Fruit fly (Drosophila melanogaster) ovary, adult (tissue): ENCODE results near the gene Mcad.

Experiments used
- CG17801 ChIP-seq: fragments of 200-800 bp; optimal IDR thresholded peaks from 2 replicates; lab custom pipeline; 2019; ENCODE audit warnings: missing biosample characterization, mild to moderate bottlenecking, missing genetic modification characterization, moderate library complexity; ENCODE audit not compliant: partially characterized antibody

Gene Mcad

DNA sequence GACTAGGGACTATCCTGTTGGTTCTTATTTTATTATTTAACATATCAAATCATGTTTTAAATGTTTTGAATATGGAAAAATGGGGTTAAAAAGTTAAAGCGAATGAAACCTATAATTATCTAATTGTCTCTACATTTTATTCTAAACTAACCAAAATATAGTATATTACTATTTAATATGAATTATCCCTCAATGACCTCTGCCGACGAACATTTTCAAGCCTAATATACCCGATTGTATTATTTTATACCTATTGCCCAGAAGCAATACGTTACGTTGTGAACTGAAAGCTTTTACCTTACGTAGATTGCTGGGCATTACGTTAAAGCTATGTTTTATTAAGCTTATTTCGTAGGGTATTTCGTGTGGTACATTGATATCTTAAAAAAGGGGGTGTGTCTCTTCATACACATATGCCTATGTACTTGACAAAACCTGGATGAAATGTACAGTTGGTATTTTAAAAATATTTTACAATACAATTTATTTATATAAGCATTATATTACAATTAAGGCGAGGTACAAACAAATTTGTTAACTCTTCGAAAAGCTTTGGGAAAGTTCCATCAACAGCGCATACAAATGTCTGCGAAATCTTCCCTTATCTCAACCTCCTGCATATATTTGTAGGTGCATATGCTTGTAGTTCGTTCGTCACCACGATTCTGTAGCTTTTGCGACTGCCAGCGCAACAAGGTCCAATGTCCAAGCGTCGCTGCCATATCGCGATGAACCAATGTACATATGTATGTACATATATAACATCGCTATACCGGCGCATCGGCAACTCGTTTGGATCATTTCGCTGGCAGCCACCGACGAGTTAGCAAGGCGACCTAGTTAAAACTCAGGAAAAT is at the start of gene Mcad:
Mcad (plus strand) TSS at position 790 of the 857 bp plus-strand sequence.
- TF ChIP-seq CG17801 (GFP tag; lab: Kevin White, UChicago) = peak; percentile 88

DNA sequence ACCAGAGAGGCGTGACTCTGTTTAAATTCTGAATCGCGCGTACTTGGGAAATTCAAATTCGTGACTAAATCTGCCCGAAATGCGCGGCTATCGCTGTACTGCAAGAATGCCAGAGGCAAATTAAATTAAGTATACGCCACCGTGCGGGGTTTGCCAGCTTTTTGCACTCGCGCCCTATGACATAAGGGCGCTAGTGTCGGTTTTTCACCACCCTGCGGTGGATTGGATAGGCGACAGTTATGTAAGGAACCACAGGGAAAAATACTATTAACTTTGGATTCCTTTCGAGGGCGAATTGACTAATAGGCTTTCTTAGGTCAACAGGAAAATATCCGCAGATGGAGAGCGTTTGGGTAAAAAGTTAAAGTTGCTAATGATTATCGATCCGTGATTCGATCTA is 23.6 kb upstream of the Mcad start, which contains the start of gene CG44195:
CG44195 (minus strand) TSS at position 101 of the 400 bp plus-strand sequence.
- TF ChIP-seq CG17801 (GFP tag; lab: Kevin White, UChicago) = no peak

dm6 chr3L:7713378-7713777 is 5.8 kb upstream of the Mcad start:
- no peak for TF ChIP-seq CG17801 (GFP tag; lab: Kevin White, UChicago)

dm6 chr3L:7714301-7714946 is 4.7 kb upstream of the Mcad start:
- TF ChIP-seq CG17801 (GFP tag; lab: Kevin White, UChicago) = no peak

DNA sequence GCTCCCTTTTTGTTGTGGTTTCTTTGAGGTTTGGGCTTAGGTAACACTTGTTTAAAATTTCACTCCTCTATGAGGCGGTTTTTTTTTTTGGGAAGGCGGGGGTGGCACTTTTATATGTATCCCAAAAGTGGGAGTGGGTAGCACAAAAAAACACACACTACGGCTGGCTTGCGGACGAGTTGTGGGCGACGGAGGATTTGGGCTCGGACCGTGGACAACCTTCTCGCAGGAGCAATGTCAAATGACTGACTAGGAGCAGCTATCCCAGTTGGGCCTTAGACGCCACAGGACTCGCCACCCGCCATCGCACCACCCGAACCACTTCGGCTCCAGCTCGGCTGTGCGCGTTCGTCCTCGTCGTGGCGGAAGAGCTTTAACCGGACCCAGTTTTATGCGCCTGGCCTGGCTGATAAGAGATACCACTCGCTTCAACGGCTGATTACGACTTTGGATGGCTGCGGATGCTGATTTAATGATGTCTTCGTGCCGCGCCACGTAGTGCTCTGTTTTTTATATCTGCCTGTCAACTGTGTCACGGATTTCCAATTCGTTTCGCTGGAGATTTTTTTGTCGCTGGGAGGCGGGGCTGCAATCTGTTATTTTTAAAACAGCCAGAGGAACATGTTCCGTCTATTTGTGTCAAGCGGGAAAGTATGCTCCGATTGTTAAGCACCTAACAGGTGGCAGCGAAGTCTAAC is 1.1 kb upstream of the Mcad start, which contains the start of gene Ank2:
Ank2 (minus strand) TSS at position 533 of the 698 bp plus-strand sequence.
- TF ChIP-seq CG17801 (GFP tag; lab: Kevin White, UChicago) = no peak

dm6 chr3L:7719418-7719789 is 254 bp downstream of the Mcad start:
- TF ChIP-seq CG17801 (GFP tag; lab: Kevin White, UChicago) = no peak

DNA sequence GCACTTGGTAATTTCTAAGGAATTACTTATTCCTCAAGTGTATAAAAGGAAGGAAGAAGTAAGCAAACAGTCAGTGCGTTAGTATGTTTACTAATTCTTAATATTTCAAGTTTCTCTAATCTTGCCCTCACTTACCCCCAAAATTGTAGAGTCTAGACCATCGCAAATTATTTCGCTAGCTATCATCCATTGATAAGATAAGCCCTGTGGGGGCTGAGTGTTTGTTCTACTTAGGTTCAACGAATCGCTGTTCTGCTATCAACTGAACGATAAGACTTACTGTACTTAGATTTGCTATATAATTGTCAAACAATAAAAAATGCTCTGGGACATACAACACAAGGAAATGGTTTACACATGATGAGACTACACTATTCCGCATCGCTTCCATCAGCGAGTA is 2.4 kb downstream of the Mcad start:
- no peak for TF ChIP-seq CG17801 (GFP tag; lab: Kevin White, UChicago)

DNA sequence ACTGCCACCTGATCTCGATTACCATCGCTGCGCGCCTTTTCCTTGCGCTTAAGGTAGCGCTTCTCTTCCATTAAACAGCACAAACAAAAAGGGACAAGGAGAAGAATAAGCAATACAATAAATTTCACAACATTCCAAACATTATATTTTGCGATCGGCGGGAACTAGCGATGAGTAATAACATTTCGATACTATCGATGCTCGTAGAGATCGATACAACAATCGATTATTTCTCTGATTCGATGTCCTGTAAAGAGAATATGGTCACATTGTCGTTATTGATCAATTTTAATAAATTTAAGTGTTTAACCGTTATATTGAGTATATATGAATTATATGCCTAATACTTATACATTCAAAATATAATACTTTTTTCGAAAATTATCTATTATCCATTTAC is 7.1 kb downstream of the Mcad start, which contains the start of gene CG7457:
CG7457 (minus strand) TSS at position 189 of the 400 bp plus-strand sequence.
- TF ChIP-seq CG17801 (GFP tag; lab: Kevin White, UChicago) = no peak

dm6 chr3L:7726690-7727089 is 7.5 kb downstream of the Mcad start:
- no peak for TF ChIP-seq CG17801 (GFP tag; lab: Kevin White, UChicago)

DNA sequence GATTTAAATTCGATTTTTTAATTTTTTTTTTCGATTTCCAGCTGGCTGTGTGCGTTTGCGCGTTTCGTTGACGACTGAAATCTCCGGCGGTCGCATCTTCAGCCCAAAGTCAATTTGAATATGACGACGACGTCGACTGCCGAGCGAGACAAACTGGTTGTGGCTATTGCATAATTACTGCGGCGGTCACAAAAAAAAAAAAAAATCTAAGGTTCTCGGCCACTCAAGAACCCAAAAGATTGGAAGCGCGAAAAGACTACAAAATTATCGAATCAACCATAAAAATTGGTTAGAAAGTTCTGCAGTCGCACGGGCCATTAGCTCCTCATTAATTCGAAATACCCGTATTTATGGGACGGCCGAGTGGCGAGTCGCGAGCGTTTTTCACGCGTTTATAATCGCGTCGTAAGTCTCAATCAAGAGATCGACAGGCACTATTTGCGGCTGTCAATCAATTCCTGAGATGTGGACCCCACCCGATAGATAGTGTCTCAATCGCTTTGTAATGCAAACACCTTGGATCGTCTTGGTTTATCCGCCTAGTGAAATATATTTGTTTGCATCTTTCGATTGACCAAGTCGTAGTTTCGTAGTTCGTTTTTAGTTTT is 13.1 kb downstream of the Mcad start, which contains the start of gene CG8492:
CG8492 (minus strand) TSS at position 51 of the 608 bp plus-strand sequence.
- TF ChIP-seq CG17801 (GFP tag; lab: Kevin White, UChicago) = no peak

DNA sequence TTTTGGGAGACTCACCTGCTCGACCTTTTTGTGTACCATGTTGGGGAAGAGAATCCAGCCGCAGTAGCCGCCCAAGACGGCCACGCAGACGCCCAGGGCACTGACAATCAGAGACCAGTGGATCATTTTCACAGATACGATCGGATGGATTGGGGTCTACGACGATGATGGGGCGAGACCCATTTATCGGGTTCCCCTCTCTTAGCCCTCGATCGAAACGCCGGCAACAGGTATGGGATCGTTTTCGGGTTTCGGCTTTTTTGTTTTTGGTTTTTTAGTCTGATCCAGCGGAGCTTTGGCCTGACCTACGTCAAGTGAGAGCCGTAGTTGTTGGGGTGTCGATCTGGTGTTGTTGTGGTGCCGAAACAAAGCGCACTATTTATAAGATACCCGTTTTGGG is 22.8 kb downstream of the Mcad start:
- no peak for TF ChIP-seq CG17801 (GFP tag; lab: Kevin White, UChicago)

dm6 chr3L:7742941-7743340 is 23.8 kb downstream of the Mcad start, which contains the start of gene Snmp2:
Gene Snmp2 (minus strand): TSS chr3L:7743041.
- no peak for TF ChIP-seq CG17801 (GFP tag; lab: Kevin White, UChicago)

DNA sequence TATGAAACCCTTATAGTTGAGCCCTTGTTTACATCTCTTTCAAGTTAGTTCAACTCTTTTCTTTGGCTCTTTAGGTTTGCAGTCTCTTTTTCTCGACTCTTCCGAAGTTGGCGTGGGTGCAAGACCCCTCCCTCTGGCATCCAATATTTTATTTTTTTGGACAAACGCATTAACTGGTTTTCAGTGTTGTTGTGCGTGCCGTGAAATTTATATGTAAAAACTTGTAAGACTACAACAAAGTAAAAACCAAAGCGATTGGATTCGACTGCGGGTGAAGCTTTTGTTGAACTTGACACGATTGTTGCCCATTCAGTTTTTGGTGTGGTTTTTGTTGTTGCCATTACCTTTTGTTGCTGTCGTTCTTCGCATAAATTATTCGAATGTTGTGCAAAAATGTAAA is 24.6 kb downstream of the Mcad start:
- TF ChIP-seq CG17801 (GFP tag; lab: Kevin White, UChicago) = no peak

- no peak for TF ChIP-seq CG17801 (GFP tag; lab: Kevin White, UChicago)
Observed at dm6 chr3L:7747044-7747443, 27.9 kb downstream of the Mcad start, which contains the start of gene CG13685. Gene CG13685 (plus strand): TSS chr3L:7747344.
